Worm (Caenorhabditis elegans) whole organism, L4 larva: ENCODE results near the gene ZK1058.9.

Experiments used
- F10B5.3 ChIP-seq: sonication (generic microtip); optimal IDR thresholded peaks from 2 replicates; lab custom pipeline; 2016; ENCODE audit warnings: mild to moderate bottlenecking, missing genetic modification characterization, missing compliant biosample characterization
- F49E8.2 ChIP-seq: sonication (generic microtip); optimal IDR thresholded peaks from 2 replicates; lab custom pipeline; 2016; ENCODE audit warnings: missing compliant biosample characterization, mild to moderate bottlenecking, missing genetic modification characterization, borderline replicate concordance
- T20F7.1 ChIP-seq: fragments of 200-800 bp; sonication (Bioruptor generic); optimal IDR thresholded peaks from 2 replicates; lab custom pipeline; 2018; ENCODE audit warnings: mild to moderate bottlenecking, missing genetic modification characterization, missing compliant biosample characterization
- Y48G9A.11 ChIP-seq: fragments of 200-800 bp; sonication (Bioruptor generic); IDR thresholded peaks from 2 replicates; pipeline ENCODE4 v1.3.6; 2022; ENCODE audit warnings: missing genetic modification reagents, missing genetic modification characterization, missing compliant biosample characterization
- Y5F2A.4 ChIP-seq: fragments of 200-800 bp; sonication (Bioruptor generic); optimal IDR thresholded peaks from 2 replicates; lab custom pipeline; 2018; ENCODE audit warnings: mild to moderate bottlenecking, missing genetic modification characterization, missing compliant biosample characterization
- ZK546.5 ChIP-seq, 2 experiments: sonication (generic microtip); optimal IDR thresholded peaks; 2 replicates each; lab custom pipeline; 2017; ENCODE audit warnings: missing biosample characterization in 2 of 2, missing genetic modification characterization in 2 of 2
- aly-2 ChIP-seq: sonication (generic microtip); optimal IDR thresholded peaks from 2 replicates; lab custom pipeline; 2018; ENCODE audit warnings: missing biosample characterization, missing genetic modification characterization
- ceh-20 ChIP-seq: fragments of 200-800 bp; sonication (Bioruptor generic); IDR thresholded peaks from 2 replicates; pipeline ENCODE4 v1.3.6; 2022; ENCODE audit warnings: missing genetic modification reagents, missing genetic modification characterization, missing compliant biosample characterization
- ceh-32 ChIP-seq: sonication (generic microtip); optimal IDR thresholded peaks from 2 replicates; lab custom pipeline; 2016; ENCODE audit warnings: mild to moderate bottlenecking, missing genetic modification characterization, missing compliant biosample characterization; ENCODE audit not compliant: poor library complexity
- ces-1 ChIP-seq: fragments of 150-350 bp; sonication (generic microtip); optimal IDR thresholded peaks from 4 replicates; lab custom pipeline; 2014; ENCODE audit warnings: missing biosample characterization, missing genetic modification reagents, missing genetic modification characterization
- daf-16 ChIP-seq, 3 experiments: sonication (generic microtip); optimal IDR thresholded peaks; 2 replicates each; lab custom pipeline; 2016 to 2017; ENCODE audit warnings: missing genetic modification characterization in 3 of 3, missing genetic modification reagents in 3 of 3, mild to moderate bottlenecking in 2 of 3, missing compliant biosample characterization in 2 of 3, missing biosample characterization in 1 of 3, moderate library complexity in 1 of 3
- daf-19 ChIP-seq: fragments of 200-800 bp; sonication (Bioruptor generic); conservative IDR thresholded peaks from 2 replicates; pipeline ENCODE4 v1.3.6; 2022; ENCODE audit warnings: missing genetic modification characterization, missing compliant biosample characterization
- dmd-6 ChIP-seq: fragments of 200-800 bp; sonication (Bioruptor generic); IDR thresholded peaks from 2 replicates; pipeline ENCODE4 v1.3.6; 2022; ENCODE audit warnings: missing genetic modification reagents, missing genetic modification characterization, missing compliant biosample characterization
- dmd-8 ChIP-seq: fragments of 200-800 bp; sonication (Bioruptor generic); IDR thresholded peaks from 2 replicates; pipeline ENCODE4 v1.3.6; 2022; ENCODE audit warnings: missing genetic modification characterization, missing compliant biosample characterization
- dmd-9 ChIP-seq: fragments of 200-800 bp; sonication (Bioruptor generic); IDR thresholded peaks from 2 replicates; pipeline ENCODE4 v1.3.6; 2022; ENCODE audit warnings: missing genetic modification reagents, missing genetic modification characterization, missing compliant biosample characterization
- dpl-1 ChIP-seq: fragments of 150-350 bp; optimal IDR thresholded peaks from 2 replicates; lab custom pipeline; 2014; ENCODE audit warnings: missing biosample characterization, missing genetic modification reagents, missing genetic modification characterization
- duxl-1 ChIP-seq: sonication (generic microtip); optimal IDR thresholded peaks from 2 replicates; lab custom pipeline; 2016; ENCODE audit warnings: mild to moderate bottlenecking, missing genetic modification characterization, moderate library complexity, missing compliant biosample characterization; ENCODE audit not compliant: poor library complexity
- egl-43 ChIP-seq: fragments of 200-800 bp; sonication (Bioruptor generic); IDR thresholded peaks from 2 replicates; pipeline ENCODE4 v1.3.6; 2022; ENCODE audit warnings: missing genetic modification reagents, missing genetic modification characterization, missing compliant biosample characterization
- gei-8 ChIP-seq: fragments of 200-800 bp; sonication (Bioruptor generic); optimal IDR thresholded peaks from 2 replicates; lab custom pipeline; 2018; ENCODE audit warnings: mild to moderate bottlenecking, missing genetic modification characterization, missing compliant biosample characterization
- hlh-30 ChIP-seq: sonication (generic microtip); optimal IDR thresholded peaks from 2 replicates; lab custom pipeline; 2017; ENCODE audit warnings: antibody characterized with exemption, mild to moderate bottlenecking, missing genetic modification characterization, missing compliant biosample characterization; ENCODE audit not compliant: insufficient read depth
- jun-1 ChIP-seq: fragments of 150-350 bp; optimal IDR thresholded peaks from 2 replicates; lab custom pipeline; 2014; ENCODE audit warnings: missing biosample characterization, missing genetic modification reagents, missing genetic modification characterization
- lin-13 ChIP-seq: fragments of 150-350 bp; optimal IDR thresholded peaks from 2 replicates; lab custom pipeline; 2014; ENCODE audit warnings: missing biosample characterization, missing genetic modification reagents, missing genetic modification characterization
- lin-29 ChIP-seq: fragments of 200-800 bp; sonication (Bioruptor generic); IDR thresholded peaks from 2 replicates; pipeline ENCODE4 v1.3.6; 2022; ENCODE audit warnings: missing genetic modification reagents, missing genetic modification characterization, missing compliant biosample characterization
- lin-39 ChIP-seq: fragments of 150-350 bp; optimal IDR thresholded peaks from 2 replicates; lab custom pipeline; 2014; ENCODE audit warnings: missing biosample characterization, missing genetic modification reagents, missing genetic modification characterization
- lir-3 ChIP-seq: sonication (generic microtip); optimal IDR thresholded peaks from 2 replicates; lab custom pipeline; 2016; ENCODE audit warnings: mild to moderate bottlenecking, missing genetic modification characterization, missing compliant biosample characterization
- madf-9 ChIP-seq: fragments of 200-800 bp; sonication (Bioruptor generic); conservative IDR thresholded peaks from 2 replicates; pipeline ENCODE4 v1.3.6; 2022; ENCODE audit warnings: missing genetic modification reagents, missing genetic modification characterization, missing compliant biosample characterization
- mdt-29 ChIP-seq: fragments of 200-800 bp; sonication (Bioruptor generic); IDR thresholded peaks from 2 replicates; pipeline ENCODE4 v1.3.6; 2022; ENCODE audit warnings: missing genetic modification reagents, missing genetic modification characterization, missing compliant biosample characterization
- mep-1 ChIP-seq: fragments of 150-350 bp; sonication (generic microtip); optimal IDR thresholded peaks from 3 replicates; lab custom pipeline; 2014; ENCODE audit warnings: missing biosample characterization, missing genetic modification characterization
- mxl-2 ChIP-seq: fragments of 200-800 bp; sonication (Bioruptor generic); conservative IDR thresholded peaks from 2 replicates; pipeline ENCODE4 v1.3.6; 2022; ENCODE audit warnings: missing genetic modification reagents, missing genetic modification characterization, missing compliant biosample characterization
- mxl-3 ChIP-seq: fragments of 200-800 bp; sonication (Bioruptor generic); optimal IDR thresholded peaks from 2 replicates; lab custom pipeline; 2018; ENCODE audit warnings: mild to moderate bottlenecking, missing genetic modification characterization, missing compliant biosample characterization
- nhr-102 ChIP-seq: sonication (generic microtip); optimal IDR thresholded peaks from 2 replicates; lab custom pipeline; 2016; ENCODE audit warnings: mild to moderate bottlenecking, missing genetic modification characterization, moderate library complexity, missing compliant biosample characterization
- nhr-111 ChIP-seq: fragments of 200-800 bp; sonication (Bioruptor generic); optimal IDR thresholded peaks from 2 replicates; lab custom pipeline; 2018; ENCODE audit warnings: mild to moderate bottlenecking, missing genetic modification characterization, missing compliant biosample characterization
- nhr-28 ChIP-seq: fragments of 150-350 bp; optimal IDR thresholded peaks from 2 replicates; lab custom pipeline; 2014; ENCODE audit warnings: missing biosample characterization, missing genetic modification characterization
- nhr-48 ChIP-seq: sonication (generic microtip); optimal IDR thresholded peaks from 2 replicates; lab custom pipeline; 2016; ENCODE audit warnings: mild to moderate bottlenecking, missing genetic modification characterization, missing compliant biosample characterization
- nhr-6 ChIP-seq: fragments of 150-350 bp; optimal IDR thresholded peaks from 2 replicates; lab custom pipeline; 2014; ENCODE audit warnings: missing biosample characterization, missing genetic modification characterization
- nhr-76 ChIP-seq: fragments of 150-350 bp; optimal IDR thresholded peaks from 2 replicates; lab custom pipeline; 2014; ENCODE audit warnings: missing biosample characterization, missing genetic modification characterization
- nhr-77 ChIP-seq: fragments of 150-350 bp; optimal IDR thresholded peaks from 2 replicates; lab custom pipeline; 2014; ENCODE audit warnings: missing biosample characterization, missing genetic modification characterization
- php-3 ChIP-seq: fragments of 200-800 bp; sonication (Bioruptor generic); IDR thresholded peaks from 2 replicates; pipeline ENCODE4 v1.3.6; 2022; ENCODE audit warnings: missing genetic modification reagents, missing genetic modification characterization, missing compliant biosample characterization
- rbr-2 ChIP-seq: sonication (generic microtip); optimal IDR thresholded peaks from 2 replicates; lab custom pipeline; 2016; ENCODE audit warnings: missing genotype, missing genetic modification characterization, missing compliant biosample characterization
- saeg-2 ChIP-seq: fragments of 200-800 bp; sonication (Bioruptor generic); IDR thresholded peaks from 2 replicates; pipeline ENCODE4 v1.3.6; 2022; ENCODE audit warnings: missing genetic modification reagents, missing genetic modification characterization, missing compliant biosample characterization
- sdz-12 ChIP-seq: fragments of 200-800 bp; sonication (Bioruptor generic); optimal IDR thresholded peaks from 2 replicates; lab custom pipeline; 2018; ENCODE audit warnings: mild to moderate bottlenecking, missing genetic modification characterization, missing compliant biosample characterization
- skn-1 ChIP-seq: fragments of 150-350 bp; optimal IDR thresholded peaks from 2 replicates; lab custom pipeline; 2014; ENCODE audit warnings: missing biosample characterization, missing genetic modification characterization
- snpc-1.2 ChIP-seq: fragments of 200-800 bp; sonication (Bioruptor generic); IDR thresholded peaks from 2 replicates; pipeline ENCODE4 v1.3.6; 2022; ENCODE audit warnings: missing genetic modification reagents, missing genetic modification characterization, missing compliant biosample characterization
- snpc-4 ChIP-seq: fragments of 150-350 bp; optimal IDR thresholded peaks from 2 replicates; lab custom pipeline; 2014; ENCODE audit warnings: missing biosample characterization, missing genetic modification characterization
- spr-1 ChIP-seq: sonication (generic microtip); optimal IDR thresholded peaks from 2 replicates; lab custom pipeline; 2016; ENCODE audit warnings: mild to moderate bottlenecking, missing genetic modification characterization, missing compliant biosample characterization
- unc-39 ChIP-seq: sonication (generic microtip); optimal IDR thresholded peaks from 2 replicates; lab custom pipeline; 2017; ENCODE audit warnings: missing biosample characterization, missing genetic modification characterization
- vab-7 ChIP-seq: fragments of 200-800 bp; sonication (Bioruptor generic); IDR thresholded peaks from 2 replicates; pipeline ENCODE4 v1.3.6; 2022; ENCODE audit warnings: missing genetic modification reagents, missing genetic modification characterization, missing compliant biosample characterization
- zfp-2 ChIP-seq: sonication (generic microtip); optimal IDR thresholded peaks from 2 replicates; lab custom pipeline; 2016; ENCODE audit warnings: mild to moderate bottlenecking, missing genetic modification characterization, missing compliant biosample characterization
- zfp-3 ChIP-seq: fragments of 200-800 bp; sonication (Bioruptor generic); conservative IDR thresholded peaks from 2 replicates; pipeline ENCODE4 v1.3.6; 2022; ENCODE audit warnings: missing genetic modification reagents, missing genetic modification characterization, missing compliant biosample characterization
- zip-11 ChIP-seq: fragments of 200-800 bp; sonication (Bioruptor generic); IDR thresholded peaks from 2 replicates; pipeline ENCODE4 v1.3.6; 2022; ENCODE audit warnings: missing genetic modification characterization, missing compliant biosample characterization
- zip-2 ChIP-seq: fragments of 150-350 bp; optimal IDR thresholded peaks from 2 replicates; lab custom pipeline; 2014; ENCODE audit warnings: missing biosample characterization, missing genetic modification characterization
- ztf-7 ChIP-seq: fragments of 150-350 bp; optimal IDR thresholded peaks from 2 replicates; lab custom pipeline; 2014; ENCODE audit warnings: missing biosample characterization, missing genetic modification characterization

Gene ZK1058.9

DNA sequence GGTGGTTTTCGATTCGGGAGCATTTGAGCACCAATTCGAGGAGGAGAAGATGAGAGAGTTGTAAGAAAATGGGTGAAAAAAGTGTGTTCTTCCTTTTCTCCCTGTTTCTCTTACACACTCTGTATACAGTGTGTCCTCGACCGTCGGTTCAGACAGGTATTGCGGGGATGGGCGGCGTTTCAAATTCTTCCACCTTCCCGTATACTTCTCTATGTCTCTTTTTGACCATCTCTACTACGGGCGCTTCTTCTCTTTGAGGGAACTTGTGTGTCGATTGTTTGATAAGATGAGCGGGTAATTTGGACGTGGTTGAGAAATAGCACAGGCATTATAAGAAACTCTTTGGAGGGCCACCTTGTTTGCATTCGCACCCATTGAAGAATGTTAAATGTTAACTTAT is 38.4 kb downstream of the ZK1058.9 start (continued):
- TF ChIP-seq mep-1 (tag; lab: Kevin White, UChicago) (peak; percentile 33), nhr-76 (tag; lab: Kevin White, UChicago) (no peak), nhr-48 (no peak), mxl-2 (no peak), dpl-1 (GFP tag; lab: Kevin White, UChicago) (peak; percentile 42), zip-2 (tag; lab: Kevin White, UChicago) (no peak), dmd-9 (no peak), T20F7.1 (GFP tag; lab: Kevin White, UChicago) (no peak), lin-39 (tag; lab: Kevin White, UChicago) (no peak), snpc-1.2 (GFP tag; lab: Robert Waterston, UW) (no peak), nhr-28 (tag; lab: Kevin White, UChicago) (peak; percentile 91), mxl-3 (GFP tag; lab: Kevin White, UChicago) (no peak), ceh-20 (GFP tag; lab: Robert Waterston, UW) (no peak), aly-2 (no peak), ceh-32 (no peak), F10B5.3 (tag; lab: Kevin White, UChicago) (no peak), lin-13 (GFP tag; lab: Kevin White, UChicago) (peak; percentile 77), jun-1 (tag; lab: Kevin White, UChicago) (no peak), rbr-2 (no peak), sdz-12 (no peak), php-3 (GFP tag; lab: Robert Waterston, UW) (no peak), ces-1 (GFP tag; lab: Kevin White, UChicago) (no peak), egl-43 (GFP tag; lab: Robert Waterston, UW) (no peak), nhr-6 (tag; lab: Kevin White, UChicago) (peak; percentile 44), ZK546.5 (tag; optimal IDR thresholded peaks at IDR 0.05; lab: Kevin White, UChicago) (no peak), gei-8 (GFP tag; lab: Kevin White, UChicago) (no peak), skn-1 (tag; lab: Kevin White, UChicago) (no peak), lin-29 (GFP tag; lab: Robert Waterston, UW) (no peak), nhr-111 (GFP tag; lab: Kevin White, UChicago) (no peak), F49E8.2 (no peak), nhr-77 (peak; percentile 78), dmd-8 (GFP tag; lab: Robert Waterston, UW) (no peak), zfp-2 (tag; lab: Kevin White, UChicago) (no peak), saeg-2 (GFP tag; lab: Robert Waterston, UW) (no peak), spr-1 (tag; lab: Kevin White, UChicago) (no peak), hlh-30 (tag; lab: Kevin White, UChicago) (no peak), zfp-3 (GFP tag; lab: Robert Waterston, UW) (no peak), ztf-7 (no peak), lir-3 (tag; lab: Kevin White, UChicago) (no peak), madf-9 (GFP tag; lab: Robert Waterston, UW) (no peak), mdt-29 (no peak), nhr-102 (no peak), zip-11 (GFP tag; lab: Robert Waterston, UW) (no peak), vab-7 (GFP tag; lab: Robert Waterston, UW) (no peak), unc-39 (tag; lab: Kevin White, UChicago) (no peak), Y48G9A.11 (GFP tag; lab: Robert Waterston, UW) (no peak), dmd-6 (peak; percentile 41; the same call in 1 of the 2 replicates), Y5F2A.4 (no peak), duxl-1 (tag; lab: Kevin White, UChicago) (no peak), daf-19 (no peak), daf-16 (GFP tag; optimal IDR thresholded peaks at IDR 0.05; lab: Kevin White, UChicago) (no peak), daf-16 (tag; optimal IDR thresholded peaks at IDR 0.05; lab: Kevin White, UChicago) (peak; percentile 57), snpc-4 (tag; lab: Kevin White, UChicago) (no peak)
